Worm (Caenorhabditis elegans): Measurements from ENCODE around the gene cyd-1.

ce11 chrII:12991594-12991993, 11.2 kb downstream of the cyd-1 start:
- TF ChIP-seq pha-4 (tag; optimal IDR thresholded peaks at IDR 0.05) (no peak), nfya-1 (tag; optimal IDR thresholded peaks at IDR 0.05; ENCODE audit: borderline replicate concordance, insufficient read depth) (no peak), F55B11.4 (tag; optimal IDR thresholded peaks at IDR 0.05; ENCODE audit: borderline replicate concordance, insufficient read depth) (no peak), F49E8.2 (tag; optimal IDR thresholded peaks at IDR 0.05; ENCODE audit: insufficient read depth) (no peak), cebp-1 (GFP tag; IDR thresholded peaks at IDR 0.05) (no peak), cebp-1 (tag; optimal IDR thresholded peaks at IDR 0.05) (no peak), attf-6 (GFP tag; IDR thresholded peaks at IDR 0.05) (no peak), attf-3 (GFP tag; conservative IDR thresholded peaks at IDR 0.05) (no peak), lin-54 (GFP tag; optimal IDR thresholded peaks at IDR 0.05) (no peak), F57C9.4 (tag; optimal IDR thresholded peaks at IDR 0.05) (no peak), tbp1 (GFP tag; optimal IDR thresholded peaks at IDR 0.05) (no peak), T07F8.4 (tag; optimal IDR thresholded peaks at IDR 0.05) (no peak), ceh-91 (GFP tag; IDR thresholded peaks at IDR 0.05) (no peak)

All from whole organism, young adult.